Fruit fly (Drosophila melanogaster) whole organism, adult: ENCODE measurements around the gene cwo.

ENCODE experiments used
- CG11617 ChIP-seq: fragments of 200-800 bp; sonication (Bioruptor generic); optimal IDR thresholded peaks from 2 replicates; lab custom pipeline; 2017; ENCODE audit warnings: mild to moderate bottlenecking, missing biosample characterization, missing genetic modification reagents, missing genetic modification characterization
- CG12768 ChIP-seq: fragments of 200-800 bp; sonication (Bioruptor generic); optimal IDR thresholded peaks from 2 replicates; lab custom pipeline; 2017; ENCODE audit warnings: missing biosample characterization, missing genetic modification characterization, mild to moderate bottlenecking, moderate library complexity, missing genetic modification reagents
- CG14711 ChIP-seq: fragments of 200-800 bp; sonication (Bioruptor generic); optimal IDR thresholded peaks from 2 replicates; lab custom pipeline; 2018; ENCODE audit warnings: missing biosample characterization, mild to moderate bottlenecking, missing genetic modification characterization, moderate library complexity
- CG1620 ChIP-seq: fragments of 200-800 bp; sonication (Bioruptor generic); optimal IDR thresholded peaks from 2 replicates; lab custom pipeline; 2016; ENCODE audit warnings: missing biosample characterization, missing genetic modification characterization
- CG33017 ChIP-seq: fragments of 200-800 bp; sonication (Bioruptor generic); optimal IDR thresholded peaks from 2 replicates; lab custom pipeline; 2018; ENCODE audit warnings: missing biosample characterization, mild to moderate bottlenecking, missing genetic modification characterization, moderate library complexity
- CG5204 ChIP-seq: fragments of 200-800 bp; sonication (Bioruptor generic); optimal IDR thresholded peaks from 2 replicates; lab custom pipeline; 2016; ENCODE audit warnings: missing biosample characterization, missing genetic modification characterization
- CG7045 ChIP-seq: fragments of 200-800 bp; sonication (Bioruptor generic); optimal IDR thresholded peaks from 2 replicates; lab custom pipeline; 2017; ENCODE audit warnings: missing biosample characterization, mild to moderate bottlenecking, missing genetic modification characterization
- CG7101 ChIP-seq: fragments of 200-800 bp; sonication (Bioruptor generic); optimal IDR thresholded peaks from 2 replicates; lab custom pipeline; 2018; ENCODE audit warnings: missing biosample characterization, mild to moderate bottlenecking, missing genetic modification characterization, moderate library complexity
- Clk ChIP-seq: fragments of 200-800 bp; sonication (Bioruptor generic); optimal IDR thresholded peaks from 2 replicates; lab custom pipeline; 2017; ENCODE audit warnings: missing biosample characterization, missing genetic modification characterization
- Crg-1 ChIP-seq: fragments of 200-800 bp; sonication (Bioruptor generic); optimal IDR thresholded peaks from 2 replicates; lab custom pipeline; 2016; ENCODE audit warnings: missing biosample characterization, missing genetic modification characterization
- Hr96 ChIP-seq: fragments of 200-800 bp; sonication (Bioruptor generic); optimal IDR thresholded peaks from 2 replicates; lab custom pipeline; 2016; ENCODE audit warnings: missing biosample characterization, missing genetic modification characterization
- Mnt ChIP-seq: fragments of 200-800 bp; sonication (Bioruptor generic); optimal IDR thresholded peaks from 2 replicates; lab custom pipeline; 2016; ENCODE audit warnings: missing biosample characterization, mild to moderate bottlenecking, missing genetic modification characterization
- bab1 ChIP-seq: fragments of 200-800 bp; sonication (Bioruptor generic); optimal IDR thresholded peaks from 3 replicates; lab custom pipeline; 2019; ENCODE audit warnings: missing biosample characterization, mild to moderate bottlenecking, missing genetic modification characterization, moderate library complexity
- cic ChIP-seq: fragments of 200-800 bp; sonication (Bioruptor generic); optimal IDR thresholded peaks from 2 replicates; lab custom pipeline; 2017; ENCODE audit warnings: missing biosample characterization, mild to moderate bottlenecking, missing genetic modification characterization, moderate library complexity
- cnc ChIP-seq, 2 experiments: fragments of >200 bp; optimal IDR thresholded peaks; 2 replicates each; lab custom pipeline; 2017
- kay ChIP-seq: fragments of 200-800 bp; sonication (Bioruptor generic); peaks from one replicate; lab custom pipeline; 2016; ENCODE audit warnings: missing biosample characterization, missing genetic modification characterization, borderline replicate concordance
- ovo ChIP-seq: fragments of 200-800 bp; sonication (Bioruptor generic); optimal IDR thresholded peaks from 2 replicates; lab custom pipeline; 2016; ENCODE audit warnings: missing biosample characterization, missing genetic modification characterization
- pad ChIP-seq: fragments of 200-800 bp; sonication (Bioruptor generic); optimal IDR thresholded peaks from 3 replicates; lab custom pipeline; 2017; ENCODE audit warnings: missing biosample characterization, missing genetic modification characterization, mild to moderate bottlenecking, moderate library complexity, missing genetic modification reagents
- tj ChIP-seq: fragments of 200-800 bp; sonication (Bioruptor generic); optimal IDR thresholded peaks from 3 replicates; lab custom pipeline; 2017; ENCODE audit warnings: missing biosample characterization, mild to moderate bottlenecking, missing genetic modification characterization, moderate library complexity
- toe ChIP-seq: fragments of 200-800 bp; sonication (Bioruptor generic); optimal IDR thresholded peaks from 2 replicates; lab custom pipeline; 2016; ENCODE audit warnings: missing biosample characterization, missing genetic modification characterization

The cwo gene

dm6 chr3R:10393020-10393653, 5.1 kb downstream of the cwo start:
- TF ChIP-seq kay (GFP tag; lab: Kevin White, UChicago), result peak; percentile 95
- TF ChIP-seq CG12768, result peak; percentile 67
- peak; percentile 4 for TF ChIP-seq ovo (GFP tag; lab: Kevin White, UChicago)
- TF ChIP-seq cnc (optimal IDR thresholded peaks at IDR 0.05; lab: Kevin White, UChicago), result peak in 1 of 2 experiments; percentile 17
- TF ChIP-seq Mnt (GFP tag; lab: Kevin White, UChicago), result peak; percentile 17
- TF ChIP-seq CG33017 (tag; lab: Kevin White, UChicago), result no peak
- TF ChIP-seq bab1, result no peak
- TF ChIP-seq tj (GFP tag; lab: Kevin White, UChicago), result peak; percentile 97
- no peak for TF ChIP-seq CG1620 (GFP tag; lab: Kevin White, UChicago)
- TF ChIP-seq Clk, result no peak
- TF ChIP-seq cic (GFP tag; lab: Kevin White, UChicago), result peak; percentile 87

- TF ChIP-seq CG33017 (tag; lab: Kevin White, UChicago) (no peak), CG7101 (tag; lab: Kevin White, UChicago) (no peak), ovo (GFP tag; lab: Kevin White, UChicago) (no peak), toe (GFP tag; lab: Kevin White, UChicago) (no peak), cnc (optimal IDR thresholded peaks at IDR 0.05; lab: Kevin White, UChicago) (no peak), cic (GFP tag; lab: Kevin White, UChicago) (no peak), pad (GFP tag; lab: Kevin White, UChicago) (no peak), Clk (no peak), CG14711 (tag; lab: Kevin White, UChicago) (no peak), CG1620 (GFP tag; lab: Kevin White, UChicago) (no peak), tj (GFP tag; lab: Kevin White, UChicago) (no peak), bab1 (no peak), kay (GFP tag; lab: Kevin White, UChicago) (no peak), CG12768 (no peak), CG7045 (GFP tag; lab: Kevin White, UChicago) (no peak)
Measured at dm6 chr3R:10393654-10394367, 5.8 kb downstream of the cwo start.

dm6 chr3R:10394368-10394770, 6.3 kb downstream of the cwo start:
- TF ChIP-seq kay (GFP tag; lab: Kevin White, UChicago) (peak; percentile 77), CG1620 (GFP tag; lab: Kevin White, UChicago) (no peak), Mnt (GFP tag; lab: Kevin White, UChicago) (peak; percentile 76), cic (GFP tag; lab: Kevin White, UChicago) (peak; percentile 90)

- peak; percentile 23 for TF ChIP-seq cic (GFP tag; lab: Kevin White, UChicago)
- no peak for TF ChIP-seq CG7101 (tag; lab: Kevin White, UChicago)
- no peak for TF ChIP-seq Hr96 (GFP tag; lab: Kevin White, UChicago)
- TF ChIP-seq CG7045 (GFP tag; lab: Kevin White, UChicago), result no peak
Measured at dm6 chr3R:10395233-10395815, 7.3 kb downstream of the cwo start.

- no peak for TF ChIP-seq CG5204 (GFP tag; lab: Kevin White, UChicago)
- no peak for TF ChIP-seq Hr96 (GFP tag; lab: Kevin White, UChicago)
- TF ChIP-seq toe (GFP tag; lab: Kevin White, UChicago), result no peak
- no peak for TF ChIP-seq CG7101 (tag; lab: Kevin White, UChicago)
- TF ChIP-seq ovo (GFP tag; lab: Kevin White, UChicago), result no peak
- no peak for TF ChIP-seq Crg-1 (GFP tag; lab: Kevin White, UChicago)
- TF ChIP-seq Clk, result no peak
- TF ChIP-seq CG14711 (tag; lab: Kevin White, UChicago), result no peak
- no peak for TF ChIP-seq pad (GFP tag; lab: Kevin White, UChicago)
- TF ChIP-seq CG12768, result no peak
Measured at dm6 chr3R:10400732-10401131, 12.7 kb downstream of the cwo start, which contains the start of gene mthl11. mthl11 (plus strand) TSS chr3R:10401032.

dm6 chr3R:10403940-10404339, 15.9 kb downstream of the cwo start:
- TF ChIP-seq cnc (optimal IDR thresholded peaks at IDR 0.05; lab: Kevin White, UChicago) (no peak), cic (GFP tag; lab: Kevin White, UChicago) (peak; percentile 64)

- peak; percentile 51 for TF ChIP-seq bab1
- TF ChIP-seq cic (GFP tag; lab: Kevin White, UChicago), result no peak
- TF ChIP-seq CG11617, result no peak
- TF ChIP-seq Clk, result no peak
- TF ChIP-seq CG12768, result no peak
- TF ChIP-seq tj (GFP tag; lab: Kevin White, UChicago), result no peak
- TF ChIP-seq Crg-1 (GFP tag; lab: Kevin White, UChicago), result no peak
- TF ChIP-seq cnc (optimal IDR thresholded peaks at IDR 0.05; lab: Kevin White, UChicago), result no peak
- TF ChIP-seq CG5204 (GFP tag; lab: Kevin White, UChicago), result no peak
- TF ChIP-seq CG7101 (tag; lab: Kevin White, UChicago), result peak; percentile 25
- no peak for TF ChIP-seq toe (GFP tag; lab: Kevin White, UChicago)
- no peak for TF ChIP-seq CG14711 (tag; lab: Kevin White, UChicago)
- no peak for TF ChIP-seq Hr96 (GFP tag; lab: Kevin White, UChicago)
- no peak for TF ChIP-seq ovo (GFP tag; lab: Kevin White, UChicago)
- TF ChIP-seq CG33017 (tag; lab: Kevin White, UChicago), result no peak
Measured at dm6 chr3R:10407066-10407465, 19.0 kb downstream of the cwo start, which contains the start of gene CG6325. CG6325 (minus strand) TSS chr3R:10407285.
